Worm (Caenorhabditis elegans) whole organism, midembryonic: ENCODE measurements around the gene rpt-4.

Experiments used
- T22C8.4 ChIP-seq: fragments of 200-800 bp; sonication (Bioruptor generic); IDR thresholded peaks from 2 replicates; pipeline ENCODE4 v1.3.6; 2022; ENCODE audit warnings: missing genetic modification characterization, missing compliant biosample characterization
- klf-2 ChIP-seq: fragments of 200-800 bp; sonication (Bioruptor generic); conservative IDR thresholded peaks from 2 replicates; pipeline ENCODE4 v1.3.6; 2022; ENCODE audit warnings: missing genetic modification reagents, missing genetic modification characterization, missing compliant biosample characterization

- TF ChIP-seq T22C8.4 (no peak), klf-2 (GFP tag; lab: Robert Waterston, UW) (no peak)
Observed at ce11 chrII:28283-28682, 17.7 kb downstream of the rpt-4 start, which contains the start of gene F23F1.4.
